Worm (Caenorhabditis elegans) whole organism, young adult: Measurements from ENCODE around the gene K07C5.3.
A peak's percentile ranks its signal among the peaks of the same experiment; 100 is the strongest.

Experiments
- B0019.2 ChIP-seq: fragments of 200-800 bp; sonication (Bioruptor generic); conservative IDR thresholded peaks from 2 replicates; pipeline ENCODE4 v1.3.6; 2022; ENCODE audit warnings: missing genetic modification reagents, missing genetic modification characterization, missing compliant biosample characterization
- D2030.7 ChIP-seq: fragments of 200-800 bp; sonication (Bioruptor generic); IDR thresholded peaks from 2 replicates; pipeline ENCODE4 v1.3.6; 2022; ENCODE audit warnings: missing genetic modification reagents, missing genetic modification characterization, missing compliant biosample characterization
- F10E7.11 ChIP-seq: sonication (generic microtip); optimal IDR thresholded peaks from 2 replicates; lab custom pipeline; 2017; ENCODE audit warnings: mild to moderate bottlenecking, missing genetic modification characterization, moderate library complexity, missing compliant biosample characterization
- F23B12.7 ChIP-seq: sonication (generic microtip); optimal IDR thresholded peaks from 2 replicates; lab custom pipeline; 2017; ENCODE audit warnings: missing genetic modification characterization, mild to moderate bottlenecking, missing compliant biosample characterization, antibody characterized with exemption, moderate library complexity; ENCODE audit not compliant: insufficient read depth
- F33H1.4 ChIP-seq: fragments of 200-800 bp; sonication (Bioruptor generic); IDR thresholded peaks from 2 replicates; pipeline ENCODE4 v1.3.6; 2022; ENCODE audit warnings: missing genetic modification reagents, missing genetic modification characterization, missing compliant biosample characterization
- F55B11.4 ChIP-seq: sonication (generic microtip); optimal IDR thresholded peaks from 2 replicates; lab custom pipeline; 2016; ENCODE audit warnings: missing compliant biosample characterization, missing genetic modification characterization, borderline replicate concordance; ENCODE audit not compliant: insufficient read depth
- K12H6.12 ChIP-seq: fragments of 200-800 bp; sonication (Bioruptor generic); optimal IDR thresholded peaks from 2 replicates; lab custom pipeline; 2018; ENCODE audit warnings: mild to moderate bottlenecking, missing genetic modification characterization, missing compliant biosample characterization
- Y53G8AR.9 ChIP-seq: fragments of 200-800 bp; sonication (Bioruptor generic); conservative IDR thresholded peaks from 2 replicates; pipeline ENCODE4 v1.3.6; 2022; ENCODE audit warnings: missing genetic modification reagents, missing genetic modification characterization, missing compliant biosample characterization
- ZK185.1 ChIP-seq: sonication (generic microtip); optimal IDR thresholded peaks from 2 replicates; lab custom pipeline; 2016; ENCODE audit warnings: mild to moderate bottlenecking, missing genetic modification characterization, missing compliant biosample characterization; ENCODE audit not compliant: poor library complexity, severe bottlenecking
- aptf-2 ChIP-seq: fragments of 200-800 bp; sonication (Bioruptor generic); conservative IDR thresholded peaks from 2 replicates; pipeline ENCODE4 v1.3.6; 2022; ENCODE audit warnings: missing genetic modification reagents, missing genetic modification characterization, missing compliant biosample characterization
- athp-1 ChIP-seq: sonication (generic microtip); optimal IDR thresholded peaks from 2 replicates; lab custom pipeline; 2017; ENCODE audit warnings: mild to moderate bottlenecking, missing genetic modification characterization, missing compliant biosample characterization
- cebp-1 ChIP-seq, 2 experiments: fragments of 200-800 bp in 1 of 2; sonication (Bioruptor generic) in 1 of 2; sonication (generic microtip) in 1 of 2; IDR thresholded peaks in 1 of 2; optimal IDR thresholded peaks in 1 of 2; 2 replicates each; pipeline versions ENCODE4 v1.3.6 to Lab custom; 2017 to 2022; ENCODE audit warnings: missing compliant biosample characterization in 2 of 2, missing genetic modification characterization in 2 of 2, mild to moderate bottlenecking in 1 of 2, missing genetic modification reagents in 1 of 2, moderate library complexity in 1 of 2
- ceh-100 ChIP-seq: fragments of 200-800 bp; sonication (Bioruptor generic); IDR thresholded peaks from 2 replicates; pipeline ENCODE4 v1.3.6; 2022; ENCODE audit warnings: missing genetic modification reagents, missing genetic modification characterization, missing compliant biosample characterization
- ceh-58 ChIP-seq: fragments of 200-800 bp; sonication (Bioruptor generic); IDR thresholded peaks from 2 replicates; pipeline ENCODE4 v1.3.6; 2022; ENCODE audit warnings: missing genetic modification characterization, missing compliant biosample characterization
- ceh-91 ChIP-seq: fragments of 200-800 bp; sonication (Bioruptor generic); IDR thresholded peaks from 2 replicates; pipeline ENCODE4 v1.3.6; 2022; ENCODE audit warnings: missing genetic modification reagents, missing genetic modification characterization, missing compliant biosample characterization
- chd-7 ChIP-seq: sonication (generic microtip); optimal IDR thresholded peaks from 2 replicates; lab custom pipeline; 2016; ENCODE audit warnings: mild to moderate bottlenecking, missing genetic modification characterization, moderate library complexity, missing compliant biosample characterization
- dox-1 ChIP-seq: fragments of 200-800 bp; sonication (Bioruptor generic); IDR thresholded peaks from 2 replicates; pipeline ENCODE4 v1.3.6; 2022; ENCODE audit warnings: missing genetic modification reagents, missing genetic modification characterization, missing compliant biosample characterization
- dpl-1 ChIP-seq: fragments of 150-350 bp; optimal IDR thresholded peaks from 2 replicates; lab custom pipeline; 2014; ENCODE audit warnings: missing biosample characterization, missing genetic modification reagents, missing genetic modification characterization
- efl-1 ChIP-seq: fragments of 150-350 bp; optimal IDR thresholded peaks from 2 replicates; lab custom pipeline; 2014; ENCODE audit warnings: missing biosample characterization, missing genetic modification reagents, missing genetic modification characterization
- egl-18 ChIP-seq: fragments of 200-800 bp; sonication (Bioruptor generic); IDR thresholded peaks from 2 replicates; pipeline ENCODE4 v1.3.6; 2022; ENCODE audit warnings: missing genetic modification reagents, missing genetic modification characterization, missing compliant biosample characterization
- egrh-3 ChIP-seq: fragments of 200-800 bp; sonication (Bioruptor generic); IDR thresholded peaks from 2 replicates; pipeline ENCODE4 v1.3.6; 2022; ENCODE audit warnings: missing genetic modification reagents, missing genetic modification characterization, missing compliant biosample characterization
- ekl-4 ChIP-seq: fragments of 200-800 bp; sonication (Bioruptor generic); IDR thresholded peaks from 2 replicates; pipeline ENCODE4 v1.3.6; 2022; ENCODE audit warnings: missing genetic modification reagents, missing genetic modification characterization, missing compliant biosample characterization
- gei-17 ChIP-seq: fragments of 200-800 bp; sonication (Bioruptor generic); optimal IDR thresholded peaks from 2 replicates; lab custom pipeline; 2018; ENCODE audit warnings: mild to moderate bottlenecking, missing genetic modification characterization, missing compliant biosample characterization
- him-1 ChIP-seq: sonication (generic microtip); optimal IDR thresholded peaks from 2 replicates; lab custom pipeline; 2016; ENCODE audit warnings: missing genotype, missing genetic modification reagents, missing genetic modification characterization, missing compliant biosample characterization
- hmg-1.2 ChIP-seq: fragments of 200-800 bp; sonication (Bioruptor generic); IDR thresholded peaks from 2 replicates; pipeline ENCODE4 v1.3.6; 2022; ENCODE audit warnings: missing genetic modification reagents, missing genetic modification characterization, missing compliant biosample characterization
- let-607 ChIP-seq, 2 experiments: fragments of 200-800 bp in 1 of 2; sonication (Bioruptor generic) in 1 of 2; sonication (generic microtip) in 1 of 2; optimal IDR thresholded peaks; 2 replicates each; lab custom pipeline; 2016 to 2018; ENCODE audit warnings: mild to moderate bottlenecking in 2 of 2, missing compliant biosample characterization in 2 of 2, missing genetic modification characterization in 2 of 2, moderate library complexity in 2 of 2, missing genotype in 1 of 2
- lin-26 ChIP-seq: fragments of 200-800 bp; sonication (Bioruptor generic); IDR thresholded peaks from 2 replicates; pipeline ENCODE4 v1.3.6; 2022; ENCODE audit warnings: missing genetic modification reagents, missing genetic modification characterization, missing compliant biosample characterization
- lin-35 ChIP-seq, 3 experiments: fragments of 150-350 bp in 2 of 3; sonication (generic microtip) in 1 of 3; optimal IDR thresholded peaks; 2 replicates each; lab custom pipeline; 2014 to 2018; ENCODE audit warnings: missing biosample characterization in 3 of 3, missing genetic modification characterization in 3 of 3, missing genetic modification reagents in 3 of 3
- lin-40 ChIP-seq: sonication (generic microtip); optimal IDR thresholded peaks from 2 replicates; lab custom pipeline; 2016; ENCODE audit warnings: missing genetic modification characterization, mild to moderate bottlenecking, missing compliant biosample characterization, missing genotype, missing genetic modification reagents
- lir-1 ChIP-seq: fragments of 200-800 bp; sonication (Bioruptor generic); conservative IDR thresholded peaks from 2 replicates; pipeline ENCODE4 v1.3.6; 2022; ENCODE audit warnings: missing genetic modification reagents, missing genetic modification characterization, missing compliant biosample characterization
- lsy-27 ChIP-seq: sonication (generic microtip); optimal IDR thresholded peaks from 2 replicates; lab custom pipeline; 2017; ENCODE audit warnings: missing genetic modification characterization, mild to moderate bottlenecking, missing compliant biosample characterization, antibody characterized with exemption, missing genotype, borderline replicate concordance; ENCODE audit not compliant: insufficient read depth
- madf-3 ChIP-seq: fragments of 200-800 bp; sonication (Bioruptor generic); IDR thresholded peaks from 2 replicates; pipeline ENCODE4 v1.3.6; 2022; ENCODE audit warnings: missing genetic modification reagents, missing genetic modification characterization, missing compliant biosample characterization
- madf-6 ChIP-seq: fragments of 200-800 bp; sonication (Bioruptor generic); IDR thresholded peaks from 2 replicates; pipeline ENCODE4 v1.3.6; 2022; ENCODE audit warnings: missing genetic modification reagents, missing genetic modification characterization, missing compliant biosample characterization
- mcd-1 ChIP-seq: fragments of 200-800 bp; sonication (Bioruptor generic); IDR thresholded peaks from 2 replicates; pipeline ENCODE4 v1.3.6; 2022; ENCODE audit warnings: missing genetic modification reagents, missing genetic modification characterization, missing compliant biosample characterization
- nhr-80 ChIP-seq: sonication (generic microtip); optimal IDR thresholded peaks from 2 replicates; lab custom pipeline; 2016; ENCODE audit warnings: missing genetic modification characterization, missing compliant biosample characterization
- pbrm-1 ChIP-seq: fragments of 200-800 bp; sonication (Bioruptor generic); IDR thresholded peaks from 2 replicates; pipeline ENCODE4 v1.3.6; 2022; ENCODE audit warnings: missing genetic modification reagents, missing genetic modification characterization, missing compliant biosample characterization
- sea-2 ChIP-seq: fragments of 200-800 bp; sonication (Bioruptor generic); IDR thresholded peaks from 2 replicates; pipeline ENCODE4 v1.3.6; 2022; ENCODE audit warnings: missing genetic modification characterization, missing compliant biosample characterization
- snpc-4 ChIP-seq, 5 experiments: fragments of 150-350 bp in 1 of 5; sonication (generic microtip) in 4 of 5; optimal IDR thresholded peaks; 2 replicates each; lab custom pipeline; 2014 to 2018; ENCODE audit warnings: missing genetic modification characterization in 5 of 5, missing biosample characterization in 3 of 5, antibody characterized with exemption in 2 of 5, mild to moderate bottlenecking in 2 of 5, missing compliant biosample characterization in 2 of 5, missing genotype in 2 of 5, moderate library complexity in 2 of 5, missing genetic modification reagents in 1 of 5
- unc-130 ChIP-seq: sonication (generic microtip); optimal IDR thresholded peaks from 2 replicates; lab custom pipeline; 2016; ENCODE audit warnings: missing genetic modification reagents, missing genetic modification characterization, missing compliant biosample characterization
- ztf-18 ChIP-seq: sonication (generic microtip); optimal IDR thresholded peaks from 2 replicates; lab custom pipeline; 2016; ENCODE audit warnings: missing genotype, mild to moderate bottlenecking, missing genetic modification characterization, missing compliant biosample characterization
- ztf-28 ChIP-seq: fragments of 200-800 bp; sonication (Bioruptor generic); IDR thresholded peaks from 2 replicates; pipeline ENCODE4 v1.3.6; 2022; ENCODE audit warnings: missing genetic modification reagents, missing genetic modification characterization, missing compliant biosample characterization
- ztf-3 ChIP-seq: fragments of 200-800 bp; sonication (Bioruptor generic); optimal IDR thresholded peaks from 2 replicates; lab custom pipeline; 2018; ENCODE audit warnings: mild to moderate bottlenecking, missing genetic modification characterization, missing compliant biosample characterization

Gene K07C5.3

DNA sequence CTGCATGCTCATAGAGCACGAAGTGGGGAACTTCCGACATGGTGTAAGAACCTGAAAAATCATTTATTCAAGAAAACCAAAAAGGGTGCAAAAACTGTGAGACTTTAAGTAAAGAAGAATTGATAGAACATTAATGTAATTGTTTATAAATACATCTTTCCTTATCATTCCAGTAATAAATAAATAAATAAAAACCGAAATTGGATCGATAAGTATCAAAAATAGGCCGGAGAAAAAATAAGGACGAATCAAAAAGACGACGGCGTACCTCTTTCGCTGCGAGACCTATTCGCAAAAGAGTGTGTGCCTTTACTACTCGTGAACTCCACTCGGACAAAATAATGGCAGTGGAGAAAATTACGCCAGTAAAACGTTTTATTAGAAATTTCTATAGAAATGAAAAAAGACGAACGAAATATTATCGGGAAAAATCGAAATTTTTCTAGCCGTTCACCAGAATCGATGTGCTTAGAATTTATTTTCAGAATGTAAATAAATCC is 10.1 kb downstream of the K07C5.3 start, which contains the start of gene nol-56 (continued):
- no peak for TF ChIP-seq lsy-27 (tag; lab: Kevin White, UChicago)
- TF ChIP-seq lin-26 (GFP tag; lab: Robert Waterston, UW): no peak
- peak; percentile 33; the same call in 1 of the 2 replicates for TF ChIP-seq lir-1 (GFP tag; lab: Robert Waterston, UW)
- no peak for TF ChIP-seq gei-17 (GFP tag; lab: Kevin White, UChicago)
- no peak for TF ChIP-seq F10E7.11

DNA sequence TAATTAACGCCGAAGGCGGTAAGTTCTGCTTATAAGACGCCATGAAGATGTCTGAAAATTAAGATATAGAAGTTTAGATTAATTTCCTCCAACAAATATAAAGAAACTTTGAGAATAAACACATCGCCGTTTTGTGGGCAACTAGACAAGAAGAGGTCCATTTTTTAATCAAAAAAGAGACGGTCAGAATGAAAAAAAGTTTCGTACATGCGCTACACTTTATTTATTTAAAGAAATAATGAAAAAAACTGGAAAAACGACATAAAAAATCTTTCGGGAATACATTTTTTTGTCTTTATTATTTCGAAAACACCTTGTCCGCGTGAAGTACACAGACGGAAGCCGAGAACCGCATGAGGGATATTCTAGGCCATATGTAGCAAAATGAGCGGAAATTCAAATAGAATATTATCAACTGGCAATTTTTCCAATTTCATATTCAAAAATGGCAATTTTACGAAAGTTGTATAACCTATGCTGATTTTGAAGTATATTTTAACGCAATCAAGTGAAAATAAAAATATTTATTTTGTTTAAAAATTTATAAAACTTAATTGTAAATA is 13.0 kb downstream of the K07C5.3 start, which contains the start of gene sluh-7:
sluh-7 (minus strand) TSS at position 51 of the 563 bp plus-strand sequence.
- peak; percentile 35 for TF ChIP-seq him-1
- TF ChIP-seq let-607 (tag; optimal IDR thresholded peaks at IDR 0.05; lab: Kevin White, UChicago): peak in 1 of 2 experiments; percentile 69
- TF ChIP-seq dox-1 (GFP tag; lab: Robert Waterston, UW): 0 out of 2 replicates have a peak, but pooled peaks have one; percentile 46
- TF ChIP-seq athp-1 (tag; lab: Kevin White, UChicago): peak; percentile 19
- peak; percentile 65 for TF ChIP-seq F33H1.4
- TF ChIP-seq ZK185.1 (tag; lab: Kevin White, UChicago): peak; percentile 92
- peak; percentile 49; the same call in 1 of the 2 replicates for TF ChIP-seq lir-1 (GFP tag; lab: Robert Waterston, UW)
- peak; percentile 35 for TF ChIP-seq K12H6.12 (tag; lab: Kevin White, UChicago)
- TF ChIP-seq ztf-28 (GFP tag; lab: Robert Waterston, UW): peak; percentile 65; the same call in 1 of the 2 replicates
- peak; percentile 86 for TF ChIP-seq unc-130 (GFP tag; lab: Kevin White, UChicago)
- TF ChIP-seq F23B12.7 (tag; lab: Kevin White, UChicago): no peak
- TF ChIP-seq mcd-1 (GFP tag; lab: Robert Waterston, UW): peak; percentile 69
- peak; percentile 62 for TF ChIP-seq efl-1 (GFP tag; lab: Kevin White, UChicago)
- TF ChIP-seq hmg-1.2 (GFP tag; lab: Robert Waterston, UW): peak; percentile 37; the same call in 1 of the 2 replicates
- TF ChIP-seq B0019.2 (GFP tag; lab: Robert Waterston, UW): no peak
- 0 out of 2 replicates have a peak, but pooled peaks have one; percentile 11 for TF ChIP-seq ceh-91 (GFP tag; lab: Robert Waterston, UW)
- TF ChIP-seq ztf-3 (GFP tag; lab: Kevin White, UChicago): no peak
- TF ChIP-seq ceh-100 (GFP tag; lab: Robert Waterston, UW): 0 out of 2 replicates have a peak, but pooled peaks have one; percentile 28
- TF ChIP-seq Y53G8AR.9 (GFP tag; lab: Robert Waterston, UW): no peak
- TF ChIP-seq madf-6 (GFP tag; lab: Robert Waterston, UW): peak; percentile 60; the same call in 1 of the 2 replicates
- TF ChIP-seq D2030.7 (GFP tag; lab: Robert Waterston, UW): peak; percentile 15; the same call in 1 of the 2 replicates
- TF ChIP-seq egl-18 (GFP tag; lab: Robert Waterston, UW): no peak
- TF ChIP-seq madf-3 (GFP tag; lab: Robert Waterston, UW): peak; percentile 86
- no peak for TF ChIP-seq F55B11.4 (tag; lab: Kevin White, UChicago)
- TF ChIP-seq pbrm-1 (GFP tag; lab: Robert Waterston, UW): peak; percentile 35; the same call in 1 of the 2 replicates
- peak; percentile 73 for TF ChIP-seq lin-40 (tag; lab: Kevin White, UChicago)
- TF ChIP-seq dpl-1 (GFP tag; lab: Kevin White, UChicago): peak; percentile 66
- peak; percentile 29; the same call in 1 of the 2 replicates for TF ChIP-seq aptf-2 (GFP tag; lab: Robert Waterston, UW)
- no peak for TF ChIP-seq chd-7 (tag; lab: Kevin White, UChicago)
- no peak for TF ChIP-seq snpc-4 (GFP tag; optimal IDR thresholded peaks at IDR 0.05; lab: Kevin White, UChicago)
- TF ChIP-seq snpc-4 (tag; optimal IDR thresholded peaks at IDR 0.05; lab: Kevin White, UChicago): peak in 3 of 4 experiments; percentile 24 to 61 (median 56)
- TF ChIP-seq cebp-1 (GFP tag; IDR thresholded peaks at IDR 0.05; lab: Robert Waterston, UW): no peak
- TF ChIP-seq cebp-1 (tag; optimal IDR thresholded peaks at IDR 0.05; lab: Kevin White, UChicago): peak; percentile 63
- TF ChIP-seq egrh-3: no peak
- TF ChIP-seq ceh-58 (GFP tag; lab: Robert Waterston, UW): no peak
- TF ChIP-seq ztf-18 (tag; lab: Kevin White, UChicago): peak; percentile 15
- no peak for TF ChIP-seq sea-2
- no peak for TF ChIP-seq F10E7.11
- peak in 1 of 3 experiments; percentile 83 for TF ChIP-seq lin-35 (GFP tag; optimal IDR thresholded peaks at IDR 0.05; lab: Kevin White, UChicago)
- no peak for TF ChIP-seq nhr-80 (tag; lab: Kevin White, UChicago)
- TF ChIP-seq ekl-4 (GFP tag; lab: Robert Waterston, UW): peak; percentile 34; the same call in 1 of the 2 replicates
